Fruit fly (Drosophila melanogaster) whole organism, embryonic: ENCODE results near the gene RpL34b.

Experiments used
- Atf6 ChIP-seq: fragments of 200-800 bp; sonication (Bioruptor generic); IDR thresholded peaks from 2 replicates; pipeline ENCODE4 v1.3.6; 2022; ENCODE audit warnings: missing biosample characterization, missing genetic modification characterization
- CG11093 ChIP-seq: fragments of 200-800 bp; sonication (Bioruptor generic); IDR thresholded peaks from 3 replicates; pipeline ENCODE4 v1.3.6; 2022; ENCODE audit warnings: missing biosample characterization, missing genetic modification characterization
- CG12391 ChIP-seq: fragments of 200-800 bp; sonication (Bioruptor generic); optimal IDR thresholded peaks from 3 replicates; lab custom pipeline; 2018; ENCODE audit warnings: missing biosample characterization, mild to moderate bottlenecking, missing genetic modification characterization, moderate library complexity
- CG12659 ChIP-seq: fragments of 200-800 bp; sonication (Bioruptor generic); optimal IDR thresholded peaks from 3 replicates; lab custom pipeline; 2017; ENCODE audit warnings: mild to moderate bottlenecking, missing biosample characterization, missing genetic modification reagents, missing genetic modification characterization
- CG13287 ChIP-seq: fragments of 200-800 bp; sonication (Bioruptor generic); IDR thresholded peaks from 2 replicates; pipeline ENCODE4 v1.3.6; 2022; ENCODE audit warnings: missing biosample characterization, missing genetic modification characterization; ENCODE audit not compliant: partially characterized antibody
- CG14014 ChIP-seq: fragments of 200-800 bp; sonication (Bioruptor generic); IDR thresholded peaks from 2 replicates; pipeline ENCODE4 v1.3.6; 2022; ENCODE audit warnings: missing biosample characterization, missing genetic modification characterization
- CG14965 ChIP-seq: fragments of 200-800 bp; sonication (Bioruptor generic); optimal IDR thresholded peaks from 2 replicates; lab custom pipeline; 2016; ENCODE audit warnings: missing biosample characterization, missing genetic modification characterization, borderline replicate concordance
- CG1529 ChIP-seq: fragments of 200-800 bp; sonication (Bioruptor generic); optimal IDR thresholded peaks from 3 replicates; lab custom pipeline; 2018; ENCODE audit warnings: missing biosample characterization, missing genetic modification characterization
- CG15479 ChIP-seq: fragments of 200-800 bp; sonication (Bioruptor generic); optimal IDR thresholded peaks from 3 replicates; lab custom pipeline; 2019; ENCODE audit warnings: missing biosample characterization, mild to moderate bottlenecking, missing genetic modification characterization, moderate library complexity
- CG31388 ChIP-seq: fragments of 200-800 bp; sonication (Bioruptor generic); optimal IDR thresholded peaks from 2 replicates; lab custom pipeline; 2016; ENCODE audit warnings: missing biosample characterization, missing genetic modification characterization
- CG31441 ChIP-seq: fragments of 200-800 bp; sonication (Bioruptor generic); IDR thresholded peaks from 2 replicates; pipeline ENCODE4 v1.3.6; 2022; ENCODE audit warnings: missing biosample characterization, missing genetic modification characterization
- CG3281 ChIP-seq: fragments of 200-800 bp; sonication (Bioruptor generic); optimal IDR thresholded peaks from 3 replicates; lab custom pipeline; 2017; ENCODE audit warnings: missing biosample characterization, mild to moderate bottlenecking, missing genetic modification characterization
- CG4854 ChIP-seq: fragments of 200-800 bp; sonication (Bioruptor generic); optimal IDR thresholded peaks from 2 replicates; lab custom pipeline; 2016; ENCODE audit warnings: missing biosample characterization, missing genetic modification characterization, inconsistent platforms
- CG6791 ChIP-seq: fragments of 200-800 bp; sonication (Bioruptor generic); IDR thresholded peaks from 3 replicates; pipeline ENCODE4 v1.3.6; 2022; ENCODE audit warnings: missing biosample characterization, missing genetic modification characterization; ENCODE audit not compliant: partially characterized antibody
- CG6854 ChIP-seq: fragments of 200-800 bp; sonication (Bioruptor generic); optimal IDR thresholded peaks from 3 replicates; lab custom pipeline; 2017; ENCODE audit warnings: missing biosample characterization, mild to moderate bottlenecking, missing genetic modification characterization
- CG7839 ChIP-seq: fragments of 200-800 bp; sonication (Bioruptor generic); optimal IDR thresholded peaks from 3 replicates; lab custom pipeline; 2018; ENCODE audit warnings: missing biosample characterization, mild to moderate bottlenecking, missing genetic modification characterization, moderate library complexity
- CG9215 ChIP-seq: fragments of 200-800 bp; sonication (Bioruptor generic); IDR thresholded peaks from 2 replicates; pipeline ENCODE4 v1.3.6; 2022; ENCODE audit warnings: missing biosample characterization, missing genetic modification characterization
- Dip3 ChIP-seq: fragments of 200-800 bp; sonication (Bioruptor generic); optimal IDR thresholded peaks from 3 replicates; lab custom pipeline; 2016; ENCODE audit warnings: missing biosample characterization, missing genetic modification characterization
- E2f1 ChIP-seq: fragments of 200-800 bp; sonication (Bioruptor generic); IDR thresholded peaks from 2 replicates; pipeline ENCODE4 v1.3.6; 2022; ENCODE audit warnings: missing biosample characterization, missing genetic modification characterization
- GATAe ChIP-seq: fragments of 200-800 bp; sonication (Bioruptor generic); conservative IDR thresholded peaks from 2 replicates; pipeline ENCODE4 v1.3.6; 2022; ENCODE audit warnings: missing biosample characterization, missing genetic modification characterization
- HLH54F ChIP-seq: fragments of 200-800 bp; sonication (Bioruptor generic); optimal IDR thresholded peaks from 3 replicates; lab custom pipeline; 2016; ENCODE audit warnings: missing biosample characterization, missing genetic modification characterization
- Hr51 ChIP-seq, 2 experiments: fragments of 200-800 bp; sonication (Bioruptor generic); optimal IDR thresholded peaks; 2 replicates in 1 of 2; 3 replicates in 1 of 2; lab custom pipeline; 2016 to 2018; ENCODE audit warnings: missing biosample characterization in 2 of 2, missing genetic modification characterization in 2 of 2, mild to moderate bottlenecking in 1 of 2, moderate library complexity in 1 of 2
- Hr78 ChIP-seq, 2 experiments: fragments of 200-800 bp in 1 of 2; fragments of >200 bp in 1 of 2; sonication (Bioruptor generic) in 1 of 2; optimal IDR thresholded peaks; 2 replicates each; lab custom pipeline; 2017 to 2019; ENCODE audit warnings: missing biosample characterization in 2 of 2, missing genetic modification characterization in 2 of 2, mild to moderate bottlenecking in 1 of 2, moderate library complexity in 1 of 2
- Kr ChIP-seq: fragments of 200-800 bp; sonication (Bioruptor generic); optimal IDR thresholded peaks from 2 replicates; lab custom pipeline; 2017; ENCODE audit warnings: missing biosample characterization, mild to moderate bottlenecking, missing genetic modification characterization
- MTF-1 ChIP-seq: fragments of 200-800 bp; sonication (Bioruptor generic); optimal IDR thresholded peaks from 2 replicates; lab custom pipeline; 2018; ENCODE audit warnings: missing biosample characterization, mild to moderate bottlenecking, missing genetic modification characterization, borderline replicate concordance
- Mes4 ChIP-seq: fragments of 200-800 bp; sonication (Bioruptor generic); optimal IDR thresholded peaks from 2 replicates; lab custom pipeline; 2016; ENCODE audit warnings: missing biosample characterization, missing genetic modification characterization
- NC2α ChIP-seq: fragments of 200-800 bp; sonication (Bioruptor generic); optimal IDR thresholded peaks from 2 replicates; lab custom pipeline; 2016; ENCODE audit warnings: missing biosample characterization, missing genetic modification characterization
- Pdp1 ChIP-seq, 2 experiments: fragments of 200-800 bp; sonication (Bioruptor generic); optimal IDR thresholded peaks; 3 replicates each; lab custom pipeline; 2016; ENCODE audit warnings: missing biosample characterization in 2 of 2, missing genetic modification characterization in 2 of 2, mild to moderate bottlenecking in 1 of 2, moderate library complexity in 1 of 2
- Stat92E ChIP-seq, 3 experiments: fragments of >200 bp in 2 of 3; fragments of 200-800 bp in 1 of 3; sonication (Bioruptor generic) in 1 of 3; optimal IDR thresholded peaks; 2 replicates each; lab custom pipeline; 2017 to 2019; ENCODE audit warnings: missing biosample characterization in 3 of 3, missing genetic modification characterization in 3 of 3, mild to moderate bottlenecking in 1 of 3, moderate library complexity in 1 of 3
- aop ChIP-seq: fragments of 200-800 bp; sonication (Bioruptor generic); IDR thresholded peaks from 2 replicates; pipeline ENCODE4 v1.3.6; 2022; ENCODE audit warnings: missing biosample characterization, missing genetic modification characterization
- ara ChIP-seq: fragments of 200-800 bp; sonication (Bioruptor generic); IDR thresholded peaks from 2 replicates; pipeline ENCODE4 v1.3.6; 2022; ENCODE audit warnings: missing biosample characterization, missing genetic modification characterization
- az2 ChIP-seq: fragments of 200-800 bp; sonication (Bioruptor generic); optimal IDR thresholded peaks from 3 replicates; lab custom pipeline; 2016; ENCODE audit warnings: missing biosample characterization, missing genetic modification characterization
- btn ChIP-seq: fragments of 200-800 bp; sonication (Bioruptor generic); optimal IDR thresholded peaks from 2 replicates; lab custom pipeline; 2016; ENCODE audit warnings: missing biosample characterization, missing genetic modification characterization
- chif ChIP-seq, 2 experiments: fragments of 200-800 bp; sonication (Bioruptor generic); optimal IDR thresholded peaks; 3 replicates each; lab custom pipeline; 2016; ENCODE audit warnings: missing biosample characterization in 2 of 2, missing genetic modification characterization in 2 of 2
- exex ChIP-seq: fragments of 200-800 bp; sonication (Bioruptor generic); optimal IDR thresholded peaks from 4 replicates; lab custom pipeline; 2018; ENCODE audit warnings: missing biosample characterization, mild to moderate bottlenecking, missing genetic modification characterization, moderate library complexity
- eyg ChIP-seq: fragments of 200-800 bp; sonication (Bioruptor generic); optimal IDR thresholded peaks from 3 replicates; lab custom pipeline; 2016; ENCODE audit warnings: missing biosample characterization, missing genetic modification characterization
- fd64A ChIP-seq: fragments of 200-800 bp; sonication (Bioruptor generic); optimal IDR thresholded peaks from 3 replicates; lab custom pipeline; 2018; ENCODE audit warnings: missing biosample characterization, mild to moderate bottlenecking, missing genetic modification characterization
- gcm2 ChIP-seq: fragments of 200-800 bp; sonication (Bioruptor generic); optimal IDR thresholded peaks from 2 replicates; lab custom pipeline; 2016; ENCODE audit warnings: missing biosample characterization, missing genetic modification characterization
- hth ChIP-seq: fragments of >200 bp; optimal IDR thresholded peaks from 2 replicates; lab custom pipeline; 2017; ENCODE audit warnings: inconsistent platforms
- inv ChIP-seq: fragments of 200-800 bp; sonication (Bioruptor generic); IDR thresholded peaks from 2 replicates; pipeline ENCODE4 v1.3.6; 2022; ENCODE audit warnings: missing biosample characterization, missing genetic modification characterization; ENCODE audit not compliant: partially characterized antibody
- otp ChIP-seq: fragments of 200-800 bp; sonication (Bioruptor generic); IDR thresholded peaks from 3 replicates; pipeline ENCODE4, ENCODE4 v1.3.6; 2022; ENCODE audit warnings: missing biosample characterization, missing genetic modification characterization
- phol ChIP-seq: fragments of 200-800 bp; sonication (Bioruptor generic); optimal IDR thresholded peaks from 3 replicates; lab custom pipeline; 2018; ENCODE audit warnings: missing biosample characterization, mild to moderate bottlenecking, missing genetic modification characterization, moderate library complexity
- pnt ChIP-seq: fragments of 200-800 bp; sonication (Bioruptor generic); optimal IDR thresholded peaks from 3 replicates; lab custom pipeline; 2016; ENCODE audit warnings: missing biosample characterization, missing genetic modification characterization
- psq ChIP-seq: fragments of 200-800 bp; sonication (Bioruptor generic); optimal IDR thresholded peaks from 2 replicates; lab custom pipeline; 2017; ENCODE audit warnings: missing biosample characterization, missing genetic modification characterization
- pum ChIP-seq: fragments of 200-800 bp; sonication (Bioruptor generic); optimal IDR thresholded peaks from 2 replicates; lab custom pipeline; 2016; ENCODE audit warnings: missing biosample characterization, missing genetic modification characterization
- tgo ChIP-seq: fragments of 200-800 bp; sonication (Bioruptor generic); IDR thresholded peaks from 3 replicates; pipeline ENCODE4 v1.3.6; 2022; ENCODE audit warnings: missing biosample characterization, missing genetic modification characterization
- toy ChIP-seq: fragments of 200-800 bp; sonication (Bioruptor generic); IDR thresholded peaks from 2 replicates; pipeline ENCODE4 v1.3.6; 2022; ENCODE audit warnings: missing biosample characterization, missing genetic modification characterization
- vvl ChIP-seq: fragments of 200-800 bp; sonication (Bioruptor generic); IDR thresholded peaks from 2 replicates; pipeline ENCODE4 v1.3.6; 2022; ENCODE audit warnings: missing biosample characterization, missing genetic modification characterization
- wek ChIP-seq: fragments of 200-800 bp; sonication (Bioruptor generic); optimal IDR thresholded peaks from 3 replicates; lab custom pipeline; 2018; ENCODE audit warnings: missing biosample characterization, mild to moderate bottlenecking, missing genetic modification characterization, moderate library complexity
- zen ChIP-seq: fragments of 200-800 bp; sonication (Bioruptor generic); optimal IDR thresholded peaks from 3 replicates; lab custom pipeline; 2018; ENCODE audit warnings: missing biosample characterization, mild to moderate bottlenecking, missing genetic modification characterization, moderate library complexity

Gene RpL34b

DNA sequence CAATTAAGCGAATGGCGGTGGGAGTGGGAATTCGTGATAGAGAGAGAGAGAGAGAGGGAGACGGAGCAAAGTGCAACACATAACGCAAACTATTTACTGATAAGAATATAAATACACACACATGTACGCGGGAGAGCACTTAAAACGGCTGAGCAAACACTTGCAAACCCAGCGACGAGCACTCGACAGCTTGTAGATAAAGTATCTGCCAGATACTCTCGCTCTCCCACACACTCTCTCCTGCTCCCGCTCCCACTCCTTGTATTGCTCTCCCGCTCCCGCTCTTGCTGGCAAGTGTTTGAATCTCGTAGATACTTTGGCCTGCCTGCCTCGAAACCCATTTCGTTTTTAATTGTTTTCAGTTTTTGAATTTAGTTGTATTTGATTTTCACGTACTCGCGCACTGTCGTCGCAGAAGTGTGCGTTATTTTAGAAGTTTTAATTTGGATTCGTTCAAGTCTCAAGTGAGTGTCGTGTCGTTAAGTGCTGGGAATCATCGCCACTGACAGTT is 27.2 kb upstream of the RpL34b start (continued):
- peak; percentile 45; the same call in 1 of the 2 replicates for TF ChIP-seq CG13287 (GFP tag; lab: Robert Waterston, UW)
- peak; percentile 66 for TF ChIP-seq Atf6 (GFP tag; lab: Robert Waterston, UW)
- TF ChIP-seq CG14014: peak; percentile 65; the same call in 1 of the 2 replicates
- peak; percentile 43; the same call in 1 of the 2 replicates for TF ChIP-seq vvl (GFP tag; lab: Robert Waterston, UW)
- no peak for TF ChIP-seq HLH54F
- no peak for TF ChIP-seq CG4854 (GFP tag; lab: Kevin White, UChicago)
- TF ChIP-seq wek: peak; percentile 81
- TF ChIP-seq CG11093: no peak
- no peak for TF ChIP-seq CG9215 (GFP tag; lab: Robert Waterston, UW)
- TF ChIP-seq pnt (GFP tag; lab: Kevin White, UChicago): no peak
- TF ChIP-seq CG15479 (GFP tag; lab: Kevin White, UChicago): peak; percentile 88
- no peak for TF ChIP-seq CG31441 (GFP tag; lab: Robert Waterston, UW)
- TF ChIP-seq MTF-1 (GFP tag; lab: Kevin White, UChicago): peak; percentile 25
- no peak for TF ChIP-seq inv
- TF ChIP-seq eyg: no peak
- no peak for TF ChIP-seq Mes4
- peak; percentile 87 for TF ChIP-seq psq (GFP tag; lab: Kevin White, UChicago)
- TF ChIP-seq CG7839 (tag; lab: Kevin White, UChicago): peak; percentile 3
- TF ChIP-seq az2 (GFP tag; lab: Kevin White, UChicago): no peak
- TF ChIP-seq CG12391 (tag; lab: Kevin White, UChicago): no peak
- TF ChIP-seq aop: no peak
- TF ChIP-seq CG1529 (GFP tag; lab: Kevin White, UChicago): peak; percentile 36
- no peak for TF ChIP-seq Dip3 (GFP tag; lab: Kevin White, UChicago)
- TF ChIP-seq btn (GFP tag; lab: Kevin White, UChicago): no peak
- no peak for TF ChIP-seq toy
- TF ChIP-seq CG14965 (GFP tag; lab: Kevin White, UChicago): no peak
- TF ChIP-seq phol (tag; lab: Kevin White, UChicago): no peak
- no peak for TF ChIP-seq hth (lab: Kevin White, UChicago)
- TF ChIP-seq Pdp1 (GFP tag; optimal IDR thresholded peaks at IDR 0.05; lab: Kevin White, UChicago): peak in 1 of 2 experiments; percentile 68
- no peak for TF ChIP-seq Stat92E (GFP tag; optimal IDR thresholded peaks at IDR 0.05; lab: Kevin White, UChicago)
- TF ChIP-seq CG6791 (GFP tag; lab: Robert Waterston, UW): no peak
- peak; percentile 48 for TF ChIP-seq CG3281 (GFP tag; lab: Kevin White, UChicago)
- TF ChIP-seq gcm2: peak; percentile 42
- TF ChIP-seq NC2α (GFP tag; lab: Kevin White, UChicago): no peak
- TF ChIP-seq E2f1 (GFP tag; lab: Robert Waterston, UW): no peak
- no peak for TF ChIP-seq ara (GFP tag; lab: Robert Waterston, UW)
- no peak for TF ChIP-seq Hr51 (GFP tag; optimal IDR thresholded peaks at IDR 0.05; lab: Kevin White, UChicago)
- TF ChIP-seq GATAe (GFP tag; lab: Robert Waterston, UW): no peak
- TF ChIP-seq CG12659 (GFP tag; lab: Kevin White, UChicago): peak; percentile 29
- peak; percentile 38 for TF ChIP-seq exex (tag; lab: Kevin White, UChicago)
- no peak for TF ChIP-seq CG6854 (GFP tag; lab: Kevin White, UChicago)
- no peak for TF ChIP-seq CG31388 (GFP tag; lab: Kevin White, UChicago)
- peak; percentile 79 for TF ChIP-seq fd64A (GFP tag; lab: Kevin White, UChicago)
- TF ChIP-seq Hr78 (GFP tag; optimal IDR thresholded peaks at IDR 0.05; lab: Kevin White, UChicago): peak in 1 of 2 experiments; percentile 17
- TF ChIP-seq pum (GFP tag; lab: Kevin White, UChicago): no peak
- TF ChIP-seq zen (tag; lab: Kevin White, UChicago): peak; percentile 27
- TF ChIP-seq chif (GFP tag; optimal IDR thresholded peaks at IDR 0.05; lab: Kevin White, UChicago): no peak
- TF ChIP-seq otp (GFP tag; lab: Robert Waterston, UW): peak; percentile 69; the same call in 1 of the 3 replicates
- TF ChIP-seq tgo: no peak
- peak; percentile 20 for TF ChIP-seq Kr (GFP tag; lab: Kevin White, UChicago)
